Worm (Caenorhabditis elegans): ENCODE results near the gene sbt-1.

The sbt-1 gene

ce11 chrV:20782188-20782587, 46.5 kb downstream of the sbt-1 start (continued):
- TF ChIP-seq tlp-1 (tag; optimal IDR thresholded peaks at IDR 0.05) (no peak), pag-3 (tag; optimal IDR thresholded peaks at IDR 0.05; ENCODE audit: borderline replicate concordance, insufficient read depth) (no peak), nhr-77 (tag; optimal IDR thresholded peaks at IDR 0.05) (no peak), ztf-11 (tag; optimal IDR thresholded peaks at IDR 0.05) (no peak), nhr-84 (tag; optimal IDR thresholded peaks at IDR 0.05) (no peak), nhr-237 (tag; optimal IDR thresholded peaks at IDR 0.05) (no peak), mep-1 (tag; optimal IDR thresholded peaks at IDR 0.05) (peak; percentile 56), nhr-85 (tag) (no peak), egl-13 (tag; optimal IDR thresholded peaks at IDR 0.05) (peak; percentile 56), C16A3.4 (tag; optimal IDR thresholded peaks at IDR 0.05) (no peak), C04F5.9 (tag; optimal IDR thresholded peaks at IDR 0.05) (no peak), snu-23 (GFP tag; optimal IDR thresholded peaks at IDR 0.05) (peak; percentile 65), fkh-4 (tag; optimal IDR thresholded peaks at IDR 0.05; ENCODE audit: borderline replicate concordance) (no peak), ceh-63 (GFP tag; optimal IDR thresholded peaks at IDR 0.05) (no peak), ets-5 (GFP tag; IDR thresholded peaks at IDR 0.05) (no peak), blmp-1 (tag; optimal IDR thresholded peaks at IDR 0.05) (no peak), fkh-10 (GFP tag; optimal IDR thresholded peaks at IDR 0.05) (peak; percentile 97), unc-98 (GFP tag; IDR thresholded peaks at IDR 0.05) (no peak), tbx-2 (tag; optimal IDR thresholded peaks at IDR 0.05) (peak; percentile 74), unc-30 (tag; optimal IDR thresholded peaks at IDR 0.05) (no peak), fkh-8 (tag; optimal IDR thresholded peaks at IDR 0.05) (peak; percentile 93), mdl-1 (tag; optimal IDR thresholded peaks at IDR 0.05) (peak in 1 of 2 experiments; percentile 47), ztf-4 (tag; optimal IDR thresholded peaks at IDR 0.05) (peak; percentile 26), nhr-71 (tag; optimal IDR thresholded peaks at IDR 0.05) (peak; percentile 91), ceh-8 (GFP tag; optimal IDR thresholded peaks at IDR 0.05) (peak; percentile 40), swsn-7 (tag; optimal IDR thresholded peaks at IDR 0.05) (peak; percentile 72), mef-2 (tag; optimal IDR thresholded peaks at IDR 0.05) (peak; percentile 52), C34B4.2 (tag; optimal IDR thresholded peaks at IDR 0.05) (no peak), skn-1 (tag; optimal IDR thresholded peaks at IDR 0.05) (peak; percentile 27), lsy-2 (tag; optimal IDR thresholded peaks at IDR 0.05) (peak; percentile 60 to 67), sup-37 (GFP tag; optimal IDR thresholded peaks at IDR 0.05) (no peak), ceh-90 (tag; optimal IDR thresholded peaks at IDR 0.05) (no peak), mab-9 (GFP tag; IDR thresholded peaks at IDR 0.05) (no peak; the same call in 1 of the 2 replicates), ceh-88 (GFP tag; IDR thresholded peaks at IDR 0.05) (no peak), lin-15B (tag; optimal IDR thresholded peaks at IDR 0.05) (no peak), hlh-4 (tag; optimal IDR thresholded peaks at IDR 0.05) (no peak), elt-2 (tag; optimal IDR thresholded peaks at IDR 0.05) (no peak), lir-3 (tag; optimal IDR thresholded peaks at IDR 0.05; ENCODE audit: poor library complexity) (no peak), rnt-1 (tag; optimal IDR thresholded peaks at IDR 0.05) (peak; percentile 1), zag-1 (tag; optimal IDR thresholded peaks at IDR 0.05) (peak; percentile 88), Y116A8C.19 (tag; optimal IDR thresholded peaks at IDR 0.05; ENCODE audit: borderline replicate concordance) (no peak), lin-39 (tag; optimal IDR thresholded peaks at IDR 0.05) (no peak), unc-130 (tag; optimal IDR thresholded peaks at IDR 0.05) (no peak), nhr-19 (GFP tag; conservative IDR thresholded peaks at IDR 0.05) (peak; percentile 83), egl-27 (tag; optimal IDR thresholded peaks at IDR 0.05) (no peak), nhr-20 (tag; optimal IDR thresholded peaks at IDR 0.05) (peak; percentile 84), pqm-1 (tag; optimal IDR thresholded peaks at IDR 0.05) (no peak), snpc-4 (tag; optimal IDR thresholded peaks at IDR 0.05) (no peak), fos-1 (tag; optimal IDR thresholded peaks at IDR 0.05) (no peak), xbp-1 (tag; optimal IDR thresholded peaks at IDR 0.05) (peak; percentile 34), dpl-1 (GFP tag; optimal IDR thresholded peaks at IDR 0.05) (peak in 1 of 3 experiments; percentile 38), irx-1 (tag; optimal IDR thresholded peaks at IDR 0.05) (peak; percentile 18), aha-1 (tag; optimal IDR thresholded peaks at IDR 0.05) (no peak), lin-13 (GFP tag; optimal IDR thresholded peaks at IDR 0.05) (no peak)

Measured in whole organism, L1 larva.